Fruit fly (Drosophila melanogaster) S2 (cell line): ENCODE measurements around the gene oxt.

ENCODE experiments used
- CG8478 ChIP-seq: fragments of >200 bp; optimal IDR thresholded peaks from 2 replicates; lab custom pipeline; 2018
- CTCF ChIP-seq, 2 experiments: fragments of >200 bp; optimal IDR thresholded peaks; 2 replicates each; lab custom pipeline; 2018

DNA sequence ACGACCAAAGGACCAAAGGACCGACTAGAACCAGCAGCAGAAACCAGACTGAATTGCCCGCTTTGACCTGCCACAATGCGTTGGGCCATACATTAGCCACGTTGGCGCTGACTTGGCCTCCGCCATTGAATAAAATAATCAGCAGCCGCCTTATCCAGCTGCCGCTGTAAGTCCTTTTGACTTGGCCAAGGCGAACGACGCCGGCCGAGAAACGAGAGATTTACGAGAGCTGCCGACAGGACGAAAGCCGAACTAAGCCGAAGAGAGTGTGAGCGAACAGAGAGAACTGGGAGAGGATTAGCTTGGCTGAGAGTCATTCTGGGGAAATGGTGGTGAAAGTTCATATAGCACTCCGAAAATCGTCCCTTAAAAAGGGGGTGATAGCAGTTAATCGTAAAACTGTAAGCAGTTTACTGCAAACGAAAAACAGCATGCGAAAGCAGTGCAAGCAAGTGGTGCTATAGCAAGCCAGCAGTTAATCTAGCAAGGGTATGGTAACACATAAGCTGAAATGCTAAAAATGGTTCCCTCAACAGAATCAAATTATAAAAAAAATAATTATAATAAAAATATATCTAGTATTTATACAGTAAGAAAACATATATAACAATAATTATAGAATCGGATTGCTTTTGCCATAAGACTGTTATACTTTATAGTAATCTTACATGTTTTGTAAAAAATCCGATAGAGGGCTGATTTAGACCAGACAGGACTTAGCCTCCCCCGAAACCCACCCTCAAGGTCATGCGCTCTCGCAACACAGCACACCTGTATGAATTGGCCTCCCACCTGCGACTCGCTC is 33.9 kb downstream of the oxt start:
- TF ChIP-seq CG8478 (lab: Kevin White, UChicago) (no peak), CTCF (optimal IDR thresholded peaks at IDR 0.05; lab: Kevin White, UChicago) (peak; percentile 40 to 61)
